Worm (Caenorhabditis elegans) whole organism, late embryonic: ENCODE data around the gene nhr-67.

Experiments used
- C08G9.2 ChIP-seq: sonication (generic microtip); optimal IDR thresholded peaks from 2 replicates; lab custom pipeline; 2016; ENCODE audit warnings: mild to moderate bottlenecking, missing genetic modification characterization, moderate library complexity, missing compliant biosample characterization
- C38D4.7 ChIP-seq: fragments of 200-800 bp; sonication (Bioruptor generic); optimal IDR thresholded peaks from 2 replicates; lab custom pipeline; 2018; ENCODE audit warnings: mild to moderate bottlenecking, missing genetic modification characterization, moderate library complexity, missing compliant biosample characterization
- K09A11.1 ChIP-seq: sonication (generic microtip); optimal IDR thresholded peaks from 2 replicates; lab custom pipeline; 2017; ENCODE audit warnings: antibody characterized with exemption, mild to moderate bottlenecking, missing genetic modification characterization, missing compliant biosample characterization; ENCODE audit not compliant: insufficient read depth
- T23F11.4 ChIP-seq: fragments of 200-800 bp; sonication (Bioruptor generic); optimal IDR thresholded peaks from 2 replicates; lab custom pipeline; 2018; ENCODE audit warnings: mild to moderate bottlenecking, missing genetic modification characterization, missing compliant biosample characterization
- Y22D7AL.16 ChIP-seq: sonication (generic microtip); optimal IDR thresholded peaks from 2 replicates; lab custom pipeline; 2016; ENCODE audit warnings: missing genetic modification characterization, missing compliant biosample characterization
- ahr-1 ChIP-seq: sonication (generic microtip); optimal IDR thresholded peaks from 2 replicates; lab custom pipeline; 2016; ENCODE audit warnings: missing genetic modification characterization, missing compliant biosample characterization
- ceh-2 ChIP-seq: sonication (generic microtip); optimal IDR thresholded peaks from 2 replicates; lab custom pipeline; 2016; ENCODE audit warnings: missing genotype, missing genetic modification characterization, missing compliant biosample characterization
- ceh-22 ChIP-seq: sonication (generic microtip); optimal IDR thresholded peaks from 2 replicates; lab custom pipeline; 2017; ENCODE audit warnings: missing biosample characterization, missing genetic modification characterization
- ceh-30 ChIP-seq: fragments of 150-350 bp; optimal IDR thresholded peaks from 2 replicates; lab custom pipeline; 2014; ENCODE audit warnings: missing biosample characterization, missing genetic modification characterization
- ceh-6 ChIP-seq: fragments of 200-800 bp; sonication (Bioruptor generic); optimal IDR thresholded peaks from 2 replicates; lab custom pipeline; 2018; ENCODE audit warnings: mild to moderate bottlenecking, missing genetic modification characterization, missing compliant biosample characterization
- ceh-9 ChIP-seq: sonication (generic microtip); optimal IDR thresholded peaks from 2 replicates; lab custom pipeline; 2016; ENCODE audit warnings: mild to moderate bottlenecking, missing genetic modification characterization, inconsistent platforms, missing compliant biosample characterization
- dmd-4 ChIP-seq: sonication (generic microtip); optimal IDR thresholded peaks from 2 replicates; lab custom pipeline; 2016; ENCODE audit warnings: borderline replicate concordance, missing genetic modification characterization, missing compliant biosample characterization
- dve-1 ChIP-seq: sonication (generic microtip); optimal IDR thresholded peaks from 2 replicates; lab custom pipeline; 2017; ENCODE audit warnings: antibody characterized with exemption, mild to moderate bottlenecking, missing genetic modification characterization, missing compliant biosample characterization
- elt-2 ChIP-seq: sonication (generic microtip); optimal IDR thresholded peaks from 2 replicates; lab custom pipeline; 2016; ENCODE audit warnings: missing genetic modification reagents, missing genetic modification characterization, missing compliant biosample characterization
- eyg-1 ChIP-seq: sonication (generic microtip); optimal IDR thresholded peaks from 2 replicates; lab custom pipeline; 2016; ENCODE audit warnings: missing genotype, missing genetic modification characterization, missing compliant biosample characterization
- madf-2 ChIP-seq: sonication (generic microtip); optimal IDR thresholded peaks from 2 replicates; lab custom pipeline; 2017; ENCODE audit warnings: missing genetic modification characterization, missing compliant biosample characterization
- mec-3 ChIP-seq: sonication (generic microtip); optimal IDR thresholded peaks from 2 replicates; lab custom pipeline; 2016; ENCODE audit warnings: borderline replicate concordance, missing genetic modification characterization, missing compliant biosample characterization
- nfya-1 ChIP-seq: sonication (generic microtip); optimal IDR thresholded peaks from 2 replicates; lab custom pipeline; 2017; ENCODE audit warnings: missing genetic modification characterization, mild to moderate bottlenecking, missing compliant biosample characterization, antibody characterized with exemption, moderate library complexity
- nhr-232 ChIP-seq: sonication (generic microtip); optimal IDR thresholded peaks from 2 replicates; lab custom pipeline; 2016; ENCODE audit warnings: missing genetic modification characterization, missing compliant biosample characterization
- pag-3 ChIP-seq: sonication (generic microtip); optimal IDR thresholded peaks from 2 replicates; lab custom pipeline; 2016; ENCODE audit warnings: missing compliant biosample characterization, missing genetic modification characterization, borderline replicate concordance
- pat-9 ChIP-seq: fragments of 200-800 bp; sonication (Bioruptor generic); optimal IDR thresholded peaks from 2 replicates; lab custom pipeline; 2018; ENCODE audit warnings: mild to moderate bottlenecking, missing genetic modification characterization, moderate library complexity, missing compliant biosample characterization
- pha-2 ChIP-seq: sonication (generic microtip); optimal IDR thresholded peaks from 2 replicates; lab custom pipeline; 2017; ENCODE audit warnings: mild to moderate bottlenecking, missing genetic modification characterization, missing compliant biosample characterization
- ref-2 ChIP-seq: sonication (generic microtip); optimal IDR thresholded peaks from 2 replicates; lab custom pipeline; 2016; ENCODE audit warnings: missing genetic modification characterization, missing compliant biosample characterization
- rnt-1 ChIP-seq: sonication (generic microtip); optimal IDR thresholded peaks from 2 replicates; lab custom pipeline; 2016; ENCODE audit warnings: missing genetic modification characterization, missing compliant biosample characterization
- sdc-2 ChIP-seq: sonication (generic microtip); optimal IDR thresholded peaks from 2 replicates; lab custom pipeline; 2016; ENCODE audit warnings: missing genotype, missing genetic modification characterization, missing compliant biosample characterization
- sox-2 ChIP-seq: fragments of 200-800 bp; sonication (Bioruptor generic); IDR thresholded peaks from 2 replicates; pipeline ENCODE4 v1.3.6; 2022; ENCODE audit warnings: missing genetic modification reagents, missing genetic modification characterization, missing compliant biosample characterization
- tbx-2 ChIP-seq: sonication (generic microtip); optimal IDR thresholded peaks from 2 replicates; lab custom pipeline; 2016; ENCODE audit warnings: missing genetic modification characterization, missing compliant biosample characterization
- unc-3 ChIP-seq, 2 experiments: fragments of 200-800 bp in 1 of 2; sonication (Bioruptor generic) in 1 of 2; sonication (generic microtip) in 1 of 2; conservative IDR thresholded peaks in 1 of 2; optimal IDR thresholded peaks in 1 of 2; 2 replicates each; pipeline versions ENCODE4 v1.3.6 to Lab custom; 2016 to 2022; ENCODE audit warnings: missing compliant biosample characterization in 2 of 2, missing genetic modification characterization in 2 of 2, missing genetic modification reagents in 1 of 2
- unc-42 ChIP-seq: sonication (generic microtip); optimal IDR thresholded peaks from 2 replicates; lab custom pipeline; 2016; ENCODE audit warnings: missing genotype, missing genetic modification characterization, missing compliant biosample characterization
- unc-55 ChIP-seq: sonication (generic microtip); optimal IDR thresholded peaks from 2 replicates; lab custom pipeline; 2017; ENCODE audit warnings: missing biosample characterization, missing genetic modification reagents, missing genetic modification characterization
- zip-5 ChIP-seq: sonication (generic microtip); optimal IDR thresholded peaks from 2 replicates; lab custom pipeline; 2016; ENCODE audit warnings: missing genetic modification characterization, missing compliant biosample characterization
- ztf-16 ChIP-seq: sonication (generic microtip); optimal IDR thresholded peaks from 2 replicates; lab custom pipeline; 2017; ENCODE audit warnings: missing genetic modification characterization, missing compliant biosample characterization

Gene nhr-67

DNA sequence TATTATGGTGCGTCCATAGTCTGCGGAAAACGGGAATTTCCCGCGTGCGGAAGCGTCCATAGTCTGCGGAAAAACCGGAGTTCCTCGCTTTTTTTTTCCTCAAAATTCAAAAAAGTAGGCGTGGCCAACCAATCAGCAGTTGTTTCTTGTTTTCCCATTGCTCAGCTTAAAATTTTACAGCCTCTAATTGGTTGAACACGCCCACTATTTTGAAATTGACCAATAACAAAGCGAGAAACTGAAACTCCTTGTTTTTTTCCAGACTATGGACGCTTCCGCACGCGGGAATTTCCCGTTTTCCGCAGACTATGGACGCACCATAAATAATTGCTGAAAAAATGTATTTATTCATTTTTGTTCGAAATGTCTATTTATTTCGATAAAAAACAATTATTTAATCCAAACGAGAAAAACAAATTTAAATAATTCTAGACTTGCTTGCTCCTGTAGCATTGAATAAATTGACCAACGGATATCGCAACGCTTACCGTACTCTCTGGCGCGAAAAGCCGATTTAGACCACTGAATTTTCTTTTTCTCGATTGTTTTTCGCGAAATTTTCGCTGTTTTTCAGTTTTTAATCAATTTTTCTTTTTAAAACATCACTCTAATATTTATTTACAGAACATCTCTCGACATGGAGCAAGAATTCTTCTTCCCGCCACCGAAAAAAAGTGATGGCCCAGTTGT lies 15.0 kb upstream of the nhr-67 start, which contains the start of gene C08F8.3:
Gene C08F8.3, plus strand, starts transcription at position 620 of the 690 bp plus-strand sequence.
- peak; percentile 37 for TF ChIP-seq nfya-1 (tag; lab: Kevin White, UChicago)

DNA sequence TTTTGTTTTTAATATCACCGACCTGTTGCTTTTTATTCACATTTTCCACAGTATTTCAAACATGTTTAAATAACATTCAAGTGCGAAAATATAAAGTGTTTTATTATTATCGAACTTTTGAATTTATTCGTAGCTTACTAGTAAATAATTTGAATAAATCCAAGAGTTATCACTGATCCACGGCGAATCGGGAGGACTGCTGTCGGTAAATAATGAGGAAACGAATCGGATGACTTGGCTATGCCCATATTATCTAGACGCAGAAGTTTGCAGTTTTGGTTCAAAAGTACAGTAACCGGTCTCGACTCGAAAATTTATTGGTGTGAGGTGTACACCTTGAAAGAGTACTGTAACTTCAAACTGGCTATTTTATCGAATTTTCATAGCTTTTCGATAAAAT lies 13.0 kb upstream of the nhr-67 start:
- TF ChIP-seq zip-5 (tag; lab: Kevin White, UChicago) (no peak), C38D4.7 (no peak), sdc-2 (tag; lab: Kevin White, UChicago) (no peak), madf-2 (tag; lab: Kevin White, UChicago) (no peak), dmd-4 (no peak), pat-9 (tag; lab: Kevin White, UChicago) (no peak), Y22D7AL.16 (tag; lab: Kevin White, UChicago) (no peak), C08G9.2 (tag; lab: Kevin White, UChicago) (no peak), ahr-1 (tag; lab: Kevin White, UChicago) (no peak), ref-2 (tag; lab: Kevin White, UChicago) (no peak), ceh-9 (no peak), ceh-30 (no peak), ceh-6 (no peak), unc-3 (GFP tag; conservative IDR thresholded peaks at IDR 0.05; lab: Robert Waterston, UW) (no peak), unc-3 (tag; optimal IDR thresholded peaks at IDR 0.05; lab: Kevin White, UChicago) (no peak)
- TF ChIP-seq, all 69 proteins: peak for 0

DNA sequence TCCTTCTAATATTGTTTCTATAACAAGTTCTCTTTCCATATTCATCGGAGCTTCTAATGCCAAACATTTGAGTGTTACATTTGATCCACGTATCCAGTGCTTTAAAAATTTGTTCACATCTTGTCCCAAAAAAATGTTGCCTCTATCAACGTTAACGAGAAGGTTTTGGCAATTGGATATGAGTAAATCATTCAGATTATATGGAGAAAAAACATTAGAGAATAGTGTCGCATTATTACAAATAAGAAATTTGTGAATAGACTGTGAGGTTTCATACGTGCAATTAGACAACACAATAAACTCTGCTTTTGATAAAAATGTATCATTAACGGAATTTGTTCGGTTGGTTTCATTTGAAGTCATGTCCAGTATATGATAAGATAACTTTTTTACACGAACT lies 9.7 kb upstream of the nhr-67 start, which contains the start of gene mboa-4:
Gene mboa-4, minus strand, starts transcription at position 101 of the 400 bp plus-strand sequence.
- TF ChIP-seq eyg-1 (no peak), ztf-16 (no peak), K09A11.1 (no peak), elt-2 (tag; lab: Kevin White, UChicago) (no peak), pha-2 (tag; lab: Kevin White, UChicago) (no peak), tbx-2 (tag; lab: Kevin White, UChicago) (no peak), nhr-232 (no peak), unc-3 (GFP tag; conservative IDR thresholded peaks at IDR 0.05; lab: Robert Waterston, UW) (no peak), unc-3 (tag; optimal IDR thresholded peaks at IDR 0.05; lab: Kevin White, UChicago) (no peak), sox-2 (GFP tag; lab: Robert Waterston, UW) (no peak), unc-55 (no peak), ceh-2 (tag; lab: Kevin White, UChicago) (no peak), T23F11.4 (GFP tag; lab: Kevin White, UChicago) (no peak), dve-1 (tag; lab: Kevin White, UChicago) (no peak), rnt-1 (no peak), ceh-22 (tag; lab: Kevin White, UChicago) (no peak), pag-3 (tag; lab: Kevin White, UChicago) (no peak), mec-3 (tag; lab: Kevin White, UChicago) (no peak)

DNA sequence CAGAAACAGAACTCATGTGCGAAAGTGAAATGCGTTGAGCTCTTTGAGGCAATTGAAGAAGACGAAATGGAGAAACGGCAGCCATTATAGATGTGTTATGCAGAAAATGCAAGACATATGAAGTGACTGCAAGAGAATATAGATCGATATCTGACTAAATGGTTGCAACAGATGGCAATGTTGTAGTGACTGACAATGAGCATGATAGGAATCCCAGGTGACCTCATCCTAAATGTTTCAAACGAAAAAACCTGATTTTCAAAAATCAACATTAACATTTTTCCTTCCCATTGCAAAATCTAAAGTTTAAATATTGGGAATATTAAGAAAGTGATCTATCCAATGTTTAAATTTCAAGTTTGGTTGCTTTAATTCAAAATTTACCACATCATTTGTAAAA lies 8.8 kb upstream of the nhr-67 start, which contains the start of gene C08F8.15:
Gene C08F8.15, minus strand, starts transcription at position 101 of the 400 bp plus-strand sequence.
- no peak for TF ChIP-seq unc-42 (tag; lab: Kevin White, UChicago)

ce11 chrIV:11162451-11162850 lies 7.1 kb upstream of the nhr-67 start, which contains the start of gene fbxb-9:
Gene fbxb-9, minus strand, starts transcription at chrIV:11162551.
- TF ChIP-seq elt-2 (tag; lab: Kevin White, UChicago) (no peak), C08G9.2 (tag; lab: Kevin White, UChicago) (no peak)
- TF ChIP-seq, all 69 proteins: peak for 0
